Worm (Caenorhabditis elegans) whole organism, L3 larva: Measurements from ENCODE around the gene dct-1.

Experiments used
- ZK546.5 ChIP-seq: sonication (generic microtip); optimal IDR thresholded peaks from 2 replicates; lab custom pipeline; 2017; ENCODE audit warnings: missing biosample characterization, missing genetic modification characterization
- lin-15B ChIP-seq: fragments of 150-350 bp; optimal IDR thresholded peaks from 2 replicates; lab custom pipeline; 2014; ENCODE audit warnings: missing biosample characterization, missing genetic modification characterization
- mdl-1 ChIP-seq: fragments of 150-350 bp; optimal IDR thresholded peaks from 2 replicates; lab custom pipeline; 2014; ENCODE audit warnings: missing biosample characterization, missing genetic modification characterization
- nhr-28 ChIP-seq: fragments of 150-350 bp; optimal IDR thresholded peaks from 2 replicates; lab custom pipeline; 2014; ENCODE audit warnings: missing biosample characterization, missing genetic modification characterization
- nhr-76 ChIP-seq: fragments of 150-350 bp; sonication (generic microtip); optimal IDR thresholded peaks from 5 replicates; lab custom pipeline; 2014; ENCODE audit warnings: missing biosample characterization, missing genetic modification characterization
- nhr-77 ChIP-seq: fragments of 150-350 bp; optimal IDR thresholded peaks from 2 replicates; lab custom pipeline; 2014; ENCODE audit warnings: missing biosample characterization, missing genetic modification characterization
- tbx-2 ChIP-seq: sonication (generic microtip); optimal IDR thresholded peaks from 2 replicates; lab custom pipeline; 2016; ENCODE audit warnings: mild to moderate bottlenecking, missing genetic modification characterization, missing compliant biosample characterization
- unc-62 ChIP-seq: fragments of 150-350 bp; sonication (generic microtip); optimal IDR thresholded peaks from 4 replicates; lab custom pipeline; 2014; ENCODE audit warnings: missing biosample characterization, missing genetic modification reagents, missing genetic modification characterization
- zag-1 ChIP-seq: fragments of 150-350 bp; optimal IDR thresholded peaks from 2 replicates; lab custom pipeline; 2014; ENCODE audit warnings: missing biosample characterization, missing genetic modification characterization
- ztf-11 ChIP-seq: fragments of 150-350 bp; optimal IDR thresholded peaks from 2 replicates; lab custom pipeline; 2014; ENCODE audit warnings: missing biosample characterization, missing genetic modification characterization

ce11 chrX:8003663-8004062 is 49.5 kb downstream of the dct-1 start, which contains the start of the genes F45E1.1 and F45E1.2:
- no peak for TF ChIP-seq tbx-2
- TF ChIP-seq nhr-28 (tag; lab: Kevin White, UChicago), result no peak
- TF ChIP-seq ztf-11 (tag; lab: Kevin White, UChicago), result no peak
- no peak for TF ChIP-seq unc-62
- no peak for TF ChIP-seq mdl-1 (tag; lab: Kevin White, UChicago)
- no peak for TF ChIP-seq nhr-77
- TF ChIP-seq lin-15B (tag; lab: Kevin White, UChicago), result no peak
- TF ChIP-seq ZK546.5 (tag; lab: Kevin White, UChicago), result no peak
- TF ChIP-seq nhr-76 (tag; lab: Kevin White, UChicago), result no peak
- no peak for TF ChIP-seq zag-1 (tag; lab: Kevin White, UChicago)
